Worm (Caenorhabditis elegans): ENCODE measurements around the gene F43D2.6.

F43D2.6 gene

DNA sequence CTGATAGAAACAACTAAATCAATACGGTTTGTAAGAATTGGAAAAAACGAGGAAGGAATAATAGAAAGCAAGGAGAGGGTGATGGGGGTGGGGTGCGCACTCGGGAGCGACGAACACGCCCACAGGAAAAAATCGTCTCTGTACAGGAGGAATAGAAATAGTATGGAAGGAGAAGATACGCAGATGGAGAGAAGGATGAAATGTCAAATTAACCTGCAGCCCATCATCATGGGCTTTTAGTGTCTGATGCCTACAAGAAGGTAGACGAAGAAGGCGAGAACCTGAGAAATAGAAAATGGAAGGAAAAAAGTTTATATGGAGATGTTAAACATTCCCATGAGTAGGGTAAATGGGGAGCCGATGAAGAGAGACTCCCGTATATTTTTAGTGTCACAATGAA is at the start of gene F43D2.6:
F43D2.6 (minus strand) TSS at position 62 of the 400 bp plus-strand sequence.
- no peak for TF ChIP-seq lim-6 (tag; optimal IDR thresholded peaks at IDR 0.05)
- TF ChIP-seq nhr-11 (tag; optimal IDR thresholded peaks at IDR 0.05) = no peak
- TF ChIP-seq rnt-1 (tag; optimal IDR thresholded peaks at IDR 0.05) = no peak
- no peak for TF ChIP-seq fax-1 (tag; optimal IDR thresholded peaks at IDR 0.05)
- no peak for TF ChIP-seq odd-2 (tag; optimal IDR thresholded peaks at IDR 0.05)
- TF ChIP-seq nhr-232 (tag; optimal IDR thresholded peaks at IDR 0.05) = no peak
- no peak for TF ChIP-seq T23F11.4 (GFP tag; optimal IDR thresholded peaks at IDR 0.05)
- TF ChIP-seq pqm-1 (tag; optimal IDR thresholded peaks at IDR 0.05) = no peak

DNA sequence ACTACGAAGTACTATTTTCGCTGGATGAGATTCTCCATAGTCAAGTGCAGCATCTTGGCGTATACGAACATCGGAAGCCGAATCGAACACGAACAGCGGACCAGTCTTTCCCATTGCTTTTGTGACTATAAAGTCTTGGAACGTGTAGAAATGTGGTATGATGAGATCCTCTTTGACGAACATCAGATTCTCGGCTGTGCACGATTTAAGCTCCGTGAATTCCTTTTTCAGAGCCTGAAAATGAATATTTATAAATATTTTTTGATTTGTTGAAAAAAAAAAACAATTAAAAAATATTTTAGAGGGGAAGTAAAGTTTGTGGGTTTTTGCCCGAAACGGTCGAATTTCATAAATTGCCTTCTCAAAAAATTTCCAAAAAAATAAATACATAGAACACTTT is 48.9 kb upstream of the F43D2.6 start:
- TF ChIP-seq K02D7.2 (tag; optimal IDR thresholded peaks at IDR 0.05) = no peak
- no peak for TF ChIP-seq dmd-4 (tag; optimal IDR thresholded peaks at IDR 0.05; ENCODE audit: borderline replicate concordance)
- TF ChIP-seq ref-2 (tag; optimal IDR thresholded peaks at IDR 0.05) = no peak
- no peak for TF ChIP-seq fax-1 (tag; optimal IDR thresholded peaks at IDR 0.05)
- no peak for TF ChIP-seq hlh-13 (GFP tag; optimal IDR thresholded peaks at IDR 0.05)
- TF ChIP-seq ceh-2 (tag; optimal IDR thresholded peaks at IDR 0.05) = no peak
- TF ChIP-seq che-1 (tag; optimal IDR thresholded peaks at IDR 0.05) = no peak
- no peak for TF ChIP-seq hlh-30 (tag; optimal IDR thresholded peaks at IDR 0.05; ENCODE audit: insufficient read depth)
- TF ChIP-seq ttx-3 (tag; optimal IDR thresholded peaks at IDR 0.05) = no peak
- no peak for TF ChIP-seq mec-3 (tag; optimal IDR thresholded peaks at IDR 0.05; ENCODE audit: borderline replicate concordance)
- no peak for TF ChIP-seq zip-5 (tag; optimal IDR thresholded peaks at IDR 0.05)
- no peak for TF ChIP-seq sdc-2 (tag; optimal IDR thresholded peaks at IDR 0.05)
- no peak for TF ChIP-seq hlh-15 (tag; optimal IDR thresholded peaks at IDR 0.05)
- no peak for TF ChIP-seq rnt-1 (tag; optimal IDR thresholded peaks at IDR 0.05)

DNA sequence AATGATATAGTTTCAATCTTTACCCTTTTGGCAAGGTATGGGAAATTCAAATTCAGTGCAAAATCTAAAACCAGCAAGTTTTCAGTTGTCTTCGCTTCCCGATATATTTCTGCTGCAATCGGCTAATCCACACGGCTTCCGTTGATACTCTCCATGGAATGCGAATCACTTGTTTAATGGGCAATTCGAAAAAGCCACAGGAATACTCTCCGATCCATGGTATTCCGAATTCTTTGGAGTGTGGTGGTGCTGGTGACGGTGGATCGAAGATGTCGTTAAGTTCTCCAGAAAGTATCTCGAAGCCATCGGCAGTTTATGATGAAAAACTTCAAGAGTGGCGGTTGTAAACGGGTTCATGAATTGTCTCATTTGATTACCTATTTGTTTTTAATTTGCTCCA is 48.3 kb upstream of the F43D2.6 start:
- TF ChIP-seq elt-2 (tag; optimal IDR thresholded peaks at IDR 0.05) = no peak
- no peak for TF ChIP-seq lin-11 (tag; optimal IDR thresholded peaks at IDR 0.05)
- TF ChIP-seq pros-1 (tag; optimal IDR thresholded peaks at IDR 0.05) = no peak
- TF ChIP-seq ceh-22 (tag; optimal IDR thresholded peaks at IDR 0.05) = no peak
- no peak for TF ChIP-seq ceh-19 (GFP tag; optimal IDR thresholded peaks at IDR 0.05)
- no peak for TF ChIP-seq syd-9 (tag; optimal IDR thresholded peaks at IDR 0.05)
- TF ChIP-seq unc-3 (GFP tag; conservative IDR thresholded peaks at IDR 0.05) = no peak
- TF ChIP-seq unc-3 (tag; optimal IDR thresholded peaks at IDR 0.05) = no peak
- no peak for TF ChIP-seq F13H6.1 (tag; optimal IDR thresholded peaks at IDR 0.05)
- TF ChIP-seq ceh-18 (tag; optimal IDR thresholded peaks at IDR 0.05) = no peak
- TF ChIP-seq fkh-6 (tag; optimal IDR thresholded peaks at IDR 0.05) = no peak
- TF ChIP-seq mec-3 (tag; optimal IDR thresholded peaks at IDR 0.05; ENCODE audit: borderline replicate concordance) = no peak
- TF ChIP-seq ceh-31 (tag; optimal IDR thresholded peaks at IDR 0.05) = no peak
- TF ChIP-seq ceh-34 (tag; optimal IDR thresholded peaks at IDR 0.05) = no peak

DNA sequence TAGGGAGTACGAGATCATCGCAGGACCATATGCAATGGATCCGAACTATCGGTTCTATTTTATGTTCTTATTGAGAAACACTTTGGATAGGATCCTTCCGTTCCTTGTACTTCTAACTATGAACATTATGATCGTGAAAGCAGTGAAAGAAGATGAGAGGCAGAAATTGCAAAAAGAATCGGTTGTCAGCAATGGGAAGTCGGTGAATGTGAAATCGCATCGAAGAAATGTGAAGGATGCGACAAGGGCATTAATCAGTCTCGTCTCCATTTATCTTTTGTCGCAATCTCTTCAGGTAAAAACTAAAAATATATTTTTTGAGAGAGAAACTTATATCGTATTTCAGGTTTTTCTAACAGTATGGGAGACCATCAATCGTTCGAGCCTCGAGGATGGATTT is 47.9 kb upstream of the F43D2.6 start:
- TF ChIP-seq C08G9.2 (tag; optimal IDR thresholded peaks at IDR 0.05) (no peak), ama-1 (optimal IDR thresholded peaks at IDR 0.05) (no peak), elt-4 (tag; optimal IDR thresholded peaks at IDR 0.05) (no peak), unc-86 (tag; optimal IDR thresholded peaks at IDR 0.05) (no peak), odd-2 (tag; optimal IDR thresholded peaks at IDR 0.05) (no peak), gmeb-2 (tag; optimal IDR thresholded peaks at IDR 0.05) (no peak), ttx-3 (tag; optimal IDR thresholded peaks at IDR 0.05) (no peak), ceh-18 (tag; optimal IDR thresholded peaks at IDR 0.05) (no peak), tbx-7 (tag; optimal IDR thresholded peaks at IDR 0.05) (no peak), unc-3 (GFP tag; conservative IDR thresholded peaks at IDR 0.05) (no peak), unc-3 (tag; optimal IDR thresholded peaks at IDR 0.05) (no peak), dmd-4 (tag; optimal IDR thresholded peaks at IDR 0.05; ENCODE audit: borderline replicate concordance) (no peak), hlh-6 (tag; optimal IDR thresholded peaks at IDR 0.05) (no peak), F13H6.1 (tag; optimal IDR thresholded peaks at IDR 0.05) (no peak)

Measured in whole organism, late embryonic.